Fruit fly (Drosophila melanogaster): ENCODE results near the gene rdgC.

The rdgC gene

dm6 chr3L:20296797-20297196, 48.9 kb downstream of the rdgC start, which contains the start of gene FRG1 (continued):
- TF ChIP-seq CG11398 (GFP tag; optimal IDR thresholded peaks at IDR 0.05) (no peak), Nf-YA (GFP tag; IDR thresholded peaks at IDR 0.05) (no peak)

dm6 chr3L:20299110-20299509, 51.2 kb downstream of the rdgC start, which contains the start of gene SCCRO4:
Gene SCCRO4 (plus strand): TSS chr3L:20299410.
- TF ChIP-seq CkIIα-i1 (GFP tag; IDR thresholded peaks at IDR 0.05) (no peak), Neu2 (GFP tag; optimal IDR thresholded peaks at IDR 0.05; ENCODE audit: borderline replicate concordance) (no peak), fu2 (GFP tag; optimal IDR thresholded peaks at IDR 0.05) (no peak), CG30403 (GFP tag; optimal IDR thresholded peaks at IDR 0.05) (no peak), pho (GFP tag; optimal IDR thresholded peaks at IDR 0.05) (no peak), Ssrp (tag; optimal IDR thresholded peaks at IDR 0.05) (no peak), fd102C (GFP tag; optimal IDR thresholded peaks at IDR 0.05) (no peak), corto (GFP tag; optimal IDR thresholded peaks at IDR 0.05) (no peak), Ets97D (GFP tag; optimal IDR thresholded peaks at IDR 0.05) (no peak), Dip3 (GFP tag; optimal IDR thresholded peaks at IDR 0.05) (no peak), CG30020 (tag; optimal IDR thresholded peaks at IDR 0.05) (no peak), br (optimal IDR thresholded peaks at IDR 0.05) (no peak), gro (GFP tag; optimal IDR thresholded peaks at IDR 0.05) (no peak), fru (optimal IDR thresholded peaks at IDR 0.05) (no peak), mirr (GFP tag; optimal IDR thresholded peaks at IDR 0.05) (no peak), CG43689 (GFP tag; IDR thresholded peaks at IDR 0.05) (no peak), Fer2 (tag; optimal IDR thresholded peaks at IDR 0.05) (no peak), gt (GFP tag; IDR thresholded peaks at IDR 0.05) (no peak), CHES-1-like (GFP tag; optimal IDR thresholded peaks at IDR 0.05) (no peak), CG1647 (GFP tag; optimal IDR thresholded peaks at IDR 0.05) (no peak)

- no peak for TF ChIP-seq CG2678 (tag; optimal IDR thresholded peaks at IDR 0.05)
- TF ChIP-seq HLHmδ (GFP tag; optimal IDR thresholded peaks at IDR 0.05): no peak
- peak; percentile 69 for TF ChIP-seq CG10979 (tag; optimal IDR thresholded peaks at IDR 0.05)
- peak; percentile 51 for TF ChIP-seq Bteb2 (GFP tag; optimal IDR thresholded peaks at IDR 0.05)
- TF ChIP-seq fd102C (GFP tag; optimal IDR thresholded peaks at IDR 0.05): no peak
- TF ChIP-seq Neu2 (GFP tag; optimal IDR thresholded peaks at IDR 0.05; ENCODE audit: borderline replicate concordance): no peak
- TF ChIP-seq maf-S (GFP tag; optimal IDR thresholded peaks at IDR 0.05): peak; percentile 45
- TF ChIP-seq CG34224 (GFP tag; IDR thresholded peaks at IDR 0.05; ENCODE audit: partially characterized antibody): peak; percentile 98
- TF ChIP-seq pum (GFP tag; optimal IDR thresholded peaks at IDR 0.05): peak; percentile 50
- TF ChIP-seq CHES-1-like (GFP tag; optimal IDR thresholded peaks at IDR 0.05): peak; percentile 75
- peak; percentile 86 for TF ChIP-seq ato (GFP tag; IDR thresholded peaks at IDR 0.05; ENCODE audit: partially characterized antibody)
- TF ChIP-seq CG13424 (tag; optimal IDR thresholded peaks at IDR 0.05): peak; percentile 84
- TF ChIP-seq CG17361 (GFP tag; IDR thresholded peaks at IDR 0.05): peak; percentile 82
- TF ChIP-seq mld (GFP tag; IDR thresholded peaks at IDR 0.05; ENCODE audit: partially characterized antibody): peak; percentile 94
- no peak for TF ChIP-seq run (tag; optimal IDR thresholded peaks at IDR 0.05)
- TF ChIP-seq cato (GFP tag; optimal IDR thresholded peaks at IDR 0.05; ENCODE audit: borderline replicate concordance): peak; percentile 67
- TF ChIP-seq CG8924 (tag; optimal IDR thresholded peaks at IDR 0.05): peak; percentile 79
- TF ChIP-seq fd64A (GFP tag; optimal IDR thresholded peaks at IDR 0.05): no peak
- TF ChIP-seq grn (GFP tag; optimal IDR thresholded peaks at IDR 0.05): peak; percentile 14
- TF ChIP-seq CG8478 (optimal IDR thresholded peaks at IDR 0.05): no peak
- TF ChIP-seq seq (GFP tag; IDR thresholded peaks at IDR 0.05): peak; percentile 71
- TF ChIP-seq sens-2 (GFP tag; IDR thresholded peaks at IDR 0.05): no peak
- TF ChIP-seq CG10321 (GFP tag; IDR thresholded peaks at IDR 0.05): peak; percentile 58
- peak; percentile 36 for TF ChIP-seq Nf-YB (GFP tag; optimal IDR thresholded peaks at IDR 0.05)
- peak; percentile 82 for TF ChIP-seq CG3847 (GFP tag; IDR thresholded peaks at IDR 0.05)
- TF ChIP-seq CG1529 (GFP tag; optimal IDR thresholded peaks at IDR 0.05): no peak
- TF ChIP-seq CG14050 (GFP tag; IDR thresholded peaks at IDR 0.05): peak; percentile 69
- TF ChIP-seq CG10959 (GFP tag; IDR thresholded peaks at IDR 0.05): peak; percentile 66
- peak; percentile 64 for TF ChIP-seq Elba2 (GFP tag; optimal IDR thresholded peaks at IDR 0.05)
- TF ChIP-seq Kr (GFP tag; optimal IDR thresholded peaks at IDR 0.05): no peak
- TF ChIP-seq Optix (GFP tag; IDR thresholded peaks at IDR 0.05): peak; percentile 54; the same call in 2 of the 3 replicates
Measured at dm6 chr3L:20302081-20302630, 54.3 kb downstream of the rdgC start, which contains the start of gene Pex23. Gene Pex23 (minus strand): TSS chr3L:20302141.

Data from whole organism, embryonic.